Worm (Caenorhabditis elegans) whole organism, L4 larva: ENCODE data around the gene T10G3.8.
A peak's percentile ranks its signal among the peaks of the same experiment; 100 is the strongest.

Source experiments
- D1046.2 ChIP-seq: fragments of 200-800 bp; sonication (Bioruptor generic); IDR thresholded peaks from 2 replicates; pipeline ENCODE4 v1.3.6; 2022; ENCODE audit warnings: missing genetic modification characterization, missing compliant biosample characterization
- F10B5.3 ChIP-seq: sonication (generic microtip); optimal IDR thresholded peaks from 2 replicates; lab custom pipeline; 2016; ENCODE audit warnings: mild to moderate bottlenecking, missing genetic modification characterization, missing compliant biosample characterization
- F26F4.8 ChIP-seq: fragments of 200-800 bp; sonication (Bioruptor generic); conservative IDR thresholded peaks from 2 replicates; pipeline ENCODE4 v1.3.6; 2022; ENCODE audit warnings: missing genetic modification characterization, missing compliant biosample characterization
- T20F7.1 ChIP-seq: fragments of 200-800 bp; sonication (Bioruptor generic); optimal IDR thresholded peaks from 2 replicates; lab custom pipeline; 2018; ENCODE audit warnings: mild to moderate bottlenecking, missing genetic modification characterization, missing compliant biosample characterization
- Y105C5A.15 ChIP-seq: fragments of 200-800 bp; sonication (Bioruptor generic); IDR thresholded peaks from 2 replicates; pipeline ENCODE4 v1.3.6; 2022; ENCODE audit warnings: missing genetic modification characterization, missing compliant biosample characterization
- aha-1 ChIP-seq: fragments of 150-350 bp; peaks from one replicate; lab custom pipeline; 2014; ENCODE audit warnings: missing biosample characterization, missing genetic modification characterization
- ama-1 ChIP-seq: fragments of 150-350 bp; optimal IDR thresholded peaks from 2 replicates; lab custom pipeline; 2014; ENCODE audit warnings: inconsistent platforms, mixed read lengths
- ceh-28 ChIP-seq: fragments of 150-350 bp; optimal IDR thresholded peaks from 2 replicates; lab custom pipeline; 2014; ENCODE audit warnings: missing biosample characterization, missing genetic modification reagents, missing genetic modification characterization
- ces-1 ChIP-seq: fragments of 150-350 bp; sonication (generic microtip); optimal IDR thresholded peaks from 4 replicates; lab custom pipeline; 2014; ENCODE audit warnings: missing biosample characterization, missing genetic modification reagents, missing genetic modification characterization
- cey-2 ChIP-seq: sonication (generic microtip); optimal IDR thresholded peaks from 3 replicates; lab custom pipeline; 2017; ENCODE audit warnings: missing genetic modification characterization, mild to moderate bottlenecking, missing compliant biosample characterization, antibody characterized with exemption, borderline replicate concordance; ENCODE audit not compliant: insufficient read depth
- daf-16 ChIP-seq, 3 experiments: sonication (generic microtip); optimal IDR thresholded peaks; 2 replicates each; lab custom pipeline; 2016 to 2017; ENCODE audit warnings: missing genetic modification characterization in 3 of 3, missing genetic modification reagents in 3 of 3, mild to moderate bottlenecking in 2 of 3, missing compliant biosample characterization in 2 of 3, missing biosample characterization in 1 of 3, moderate library complexity in 1 of 3
- daf-19 ChIP-seq: fragments of 200-800 bp; sonication (Bioruptor generic); conservative IDR thresholded peaks from 2 replicates; pipeline ENCODE4 v1.3.6; 2022; ENCODE audit warnings: missing genetic modification characterization, missing compliant biosample characterization
- daf-8 ChIP-seq: fragments of 200-800 bp; sonication (Bioruptor generic); IDR thresholded peaks from 2 replicates; pipeline ENCODE4 v1.3.6; 2022; ENCODE audit warnings: missing genetic modification characterization, missing compliant biosample characterization
- dmd-8 ChIP-seq: fragments of 200-800 bp; sonication (Bioruptor generic); IDR thresholded peaks from 2 replicates; pipeline ENCODE4 v1.3.6; 2022; ENCODE audit warnings: missing genetic modification characterization, missing compliant biosample characterization
- dpl-1 ChIP-seq: fragments of 150-350 bp; optimal IDR thresholded peaks from 2 replicates; lab custom pipeline; 2014; ENCODE audit warnings: missing biosample characterization, missing genetic modification reagents, missing genetic modification characterization
- duxl-1 ChIP-seq: sonication (generic microtip); optimal IDR thresholded peaks from 2 replicates; lab custom pipeline; 2016; ENCODE audit warnings: mild to moderate bottlenecking, missing genetic modification characterization, moderate library complexity, missing compliant biosample characterization; ENCODE audit not compliant: poor library complexity
- hlh-11 ChIP-seq: fragments of 200-800 bp; sonication (Bioruptor generic); optimal IDR thresholded peaks from 2 replicates; lab custom pipeline; 2018; ENCODE audit warnings: mild to moderate bottlenecking, missing genetic modification characterization, missing compliant biosample characterization
- lin-13 ChIP-seq: fragments of 150-350 bp; optimal IDR thresholded peaks from 2 replicates; lab custom pipeline; 2014; ENCODE audit warnings: missing biosample characterization, missing genetic modification reagents, missing genetic modification characterization
- lin-38 ChIP-seq: fragments of 200-800 bp; sonication (Bioruptor generic); IDR thresholded peaks from 2 replicates; pipeline ENCODE4 v1.3.6; 2022; ENCODE audit warnings: missing genetic modification reagents, missing genetic modification characterization, missing compliant biosample characterization
- lir-3 ChIP-seq: sonication (generic microtip); optimal IDR thresholded peaks from 2 replicates; lab custom pipeline; 2016; ENCODE audit warnings: mild to moderate bottlenecking, missing genetic modification characterization, missing compliant biosample characterization
- mdl-1 ChIP-seq, 2 experiments: fragments of 150-350 bp in 1 of 2; sonication (generic microtip) in 1 of 2; optimal IDR thresholded peaks; 2 replicates each; lab custom pipeline; 2014 to 2017; ENCODE audit warnings: missing biosample characterization in 2 of 2, missing genetic modification characterization in 2 of 2
- mdt-29 ChIP-seq: fragments of 200-800 bp; sonication (Bioruptor generic); IDR thresholded peaks from 2 replicates; pipeline ENCODE4 v1.3.6; 2022; ENCODE audit warnings: missing genetic modification reagents, missing genetic modification characterization, missing compliant biosample characterization
- mxl-3 ChIP-seq: fragments of 200-800 bp; sonication (Bioruptor generic); optimal IDR thresholded peaks from 2 replicates; lab custom pipeline; 2018; ENCODE audit warnings: mild to moderate bottlenecking, missing genetic modification characterization, missing compliant biosample characterization
- nhr-25 ChIP-seq: sonication (generic microtip); optimal IDR thresholded peaks from 2 replicates; lab custom pipeline; 2017; ENCODE audit warnings: missing genetic modification characterization, mild to moderate bottlenecking, missing compliant biosample characterization, antibody characterized with exemption, moderate library complexity, borderline replicate concordance; ENCODE audit not compliant: insufficient read depth
- nhr-42 ChIP-seq: fragments of 200-800 bp; sonication (Bioruptor generic); IDR thresholded peaks from 2 replicates; pipeline ENCODE4 v1.3.6; 2022; ENCODE audit warnings: missing genetic modification characterization, missing compliant biosample characterization
- nhr-77 ChIP-seq: fragments of 150-350 bp; optimal IDR thresholded peaks from 2 replicates; lab custom pipeline; 2014; ENCODE audit warnings: missing biosample characterization, missing genetic modification characterization
- pha-4 ChIP-seq, 2 experiments: fragments of 150-350 bp in 1 of 2; fragments of 200-800 bp in 1 of 2; sonication (Bioruptor generic) in 1 of 2; IDR thresholded peaks in 1 of 2; optimal IDR thresholded peaks in 1 of 2; 2 replicates each; pipeline versions ENCODE4 v1.3.6 to Lab custom; 2014 to 2022; ENCODE audit warnings: missing genetic modification characterization in 2 of 2, missing genetic modification reagents in 2 of 2, missing biosample characterization in 1 of 2, missing compliant biosample characterization in 1 of 2
- saeg-2 ChIP-seq: fragments of 200-800 bp; sonication (Bioruptor generic); IDR thresholded peaks from 2 replicates; pipeline ENCODE4 v1.3.6; 2022; ENCODE audit warnings: missing genetic modification reagents, missing genetic modification characterization, missing compliant biosample characterization
- skn-1 ChIP-seq: fragments of 150-350 bp; optimal IDR thresholded peaks from 2 replicates; lab custom pipeline; 2014; ENCODE audit warnings: missing biosample characterization, missing genetic modification characterization
- spr-1 ChIP-seq: sonication (generic microtip); optimal IDR thresholded peaks from 2 replicates; lab custom pipeline; 2016; ENCODE audit warnings: mild to moderate bottlenecking, missing genetic modification characterization, missing compliant biosample characterization
- tra-1 ChIP-seq: fragments of 200-800 bp; sonication (Bioruptor generic); IDR thresholded peaks from 2 replicates; pipeline ENCODE4 v1.3.6; 2022; ENCODE audit warnings: missing genetic modification reagents, missing genetic modification characterization, missing compliant biosample characterization
- unc-62 ChIP-seq, 3 experiments: fragments of 150-350 bp in 1 of 3; sonication (generic microtip); optimal IDR thresholded peaks in 2 of 3; peaks in 1 of 3; 1 replicate in 1 of 3; 2 replicates in 2 of 3; lab custom pipeline; 2014 to 2017; ENCODE audit warnings: missing biosample characterization in 3 of 3, missing genetic modification characterization in 3 of 3, missing genetic modification reagents in 3 of 3, missing genotype in 1 of 3
- vab-7 ChIP-seq: fragments of 200-800 bp; sonication (Bioruptor generic); IDR thresholded peaks from 2 replicates; pipeline ENCODE4 v1.3.6; 2022; ENCODE audit warnings: missing genetic modification reagents, missing genetic modification characterization, missing compliant biosample characterization
- zag-1 ChIP-seq: fragments of 150-350 bp; optimal IDR thresholded peaks from 2 replicates; lab custom pipeline; 2014; ENCODE audit warnings: missing biosample characterization, missing genetic modification characterization
- zfp-3 ChIP-seq: fragments of 200-800 bp; sonication (Bioruptor generic); conservative IDR thresholded peaks from 2 replicates; pipeline ENCODE4 v1.3.6; 2022; ENCODE audit warnings: missing genetic modification reagents, missing genetic modification characterization, missing compliant biosample characterization
- zip-2 ChIP-seq: fragments of 150-350 bp; optimal IDR thresholded peaks from 2 replicates; lab custom pipeline; 2014; ENCODE audit warnings: missing biosample characterization, missing genetic modification characterization

T10G3.8 gene

DNA sequence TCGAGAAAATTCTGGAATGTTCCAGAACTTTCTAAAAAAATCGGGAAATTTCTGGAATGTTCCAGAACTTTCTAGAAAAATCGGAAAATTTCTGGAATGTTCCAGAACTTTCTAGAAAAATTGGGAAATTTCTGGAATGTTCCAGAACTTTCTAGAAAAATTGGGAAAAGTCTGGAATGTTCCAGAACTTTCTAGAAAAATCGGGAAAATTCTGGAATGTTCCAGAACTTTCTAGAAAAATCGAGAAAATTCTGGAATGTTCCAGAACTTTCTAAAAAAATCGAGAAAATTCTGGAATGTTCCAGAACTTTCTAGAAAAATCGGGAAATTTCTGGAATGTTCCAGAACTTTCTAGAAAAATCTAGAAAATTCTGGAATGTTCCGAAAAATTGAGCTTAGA is 36.0 kb downstream of the T10G3.8 start:
- TF ChIP-seq lin-38 (GFP tag; lab: Robert Waterston, UW): peak; percentile 34; the same call in 1 of the 2 replicates

DNA sequence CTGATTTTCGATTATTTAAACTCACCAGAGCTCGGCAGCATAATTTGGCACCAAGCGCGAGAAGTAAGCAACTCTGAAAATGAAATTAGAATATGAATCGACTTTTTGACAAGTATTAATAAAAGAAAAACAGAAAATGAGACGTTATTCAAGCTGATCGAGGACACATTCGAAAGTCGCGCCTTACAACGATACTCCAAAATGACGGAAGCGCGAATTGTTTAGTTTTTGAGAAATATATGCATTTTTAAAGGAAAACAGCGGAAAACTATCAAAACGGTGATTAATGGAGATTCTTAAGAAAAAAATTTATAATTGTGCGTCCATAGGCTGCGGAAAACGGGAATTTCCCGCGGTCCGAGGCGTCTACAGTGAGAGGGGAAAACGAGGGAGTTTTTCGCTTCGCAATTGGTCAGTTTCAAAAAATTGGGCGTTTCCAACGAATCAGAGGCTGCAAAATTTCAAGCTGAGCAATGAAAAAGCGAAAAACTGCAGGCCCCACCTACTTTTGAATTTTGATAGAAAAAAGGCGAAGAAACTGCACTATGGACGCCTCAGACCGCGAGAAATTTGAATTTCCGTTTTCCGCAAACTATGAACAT is 38.7 kb downstream of the T10G3.8 start, which contains the start of gene mes-4:
Gene mes-4, minus strand, starts transcription at position 73 of the 602 bp plus-strand sequence.
- TF ChIP-seq T20F7.1 (peak; percentile 87), dpl-1 (peak; percentile 53), mxl-3 (GFP tag; lab: Kevin White, UChicago) (no peak), F26F4.8 (GFP tag; lab: Robert Waterston, UW) (no peak), unc-62 (GFP tag; optimal IDR thresholded peaks at IDR 0.05 in 1 of 2; lab: Kevin White, UChicago) (peak in 1 of 2 experiments; percentile 78), unc-62 (tag; optimal IDR thresholded peaks at IDR 0.05; lab: Kevin White, UChicago) (no peak), saeg-2 (GFP tag; lab: Robert Waterston, UW) (no peak)

DNA sequence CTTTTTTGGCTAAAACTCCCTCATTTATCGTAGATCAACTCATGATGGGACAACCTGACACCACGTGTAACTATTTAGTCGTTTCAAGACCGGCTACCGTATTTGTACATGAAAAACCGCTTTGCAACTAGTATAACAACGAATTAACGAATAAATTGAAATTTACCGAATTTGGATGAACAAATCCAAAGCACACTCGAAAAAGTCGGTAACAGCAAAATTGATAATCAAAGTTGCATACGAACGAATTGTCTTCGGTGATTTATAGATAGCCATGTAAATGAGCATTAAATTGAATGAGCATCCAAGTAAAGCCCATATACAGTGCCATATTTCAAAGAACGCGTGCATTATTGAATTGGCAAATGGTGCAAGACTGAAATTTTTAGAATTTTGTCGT is 43.9 kb downstream of the T10G3.8 start, which contains the start of gene srd-17:
Gene srd-17, minus strand, starts transcription at position 351 of the 400 bp plus-strand sequence.
- TF ChIP-seq aha-1 (tag; lab: Kevin White, UChicago) (peak; percentile 97), F10B5.3 (no peak), daf-8 (GFP tag; lab: Robert Waterston, UW) (no peak), zfp-3 (GFP tag; lab: Robert Waterston, UW) (no peak), cey-2 (tag; lab: Kevin White, UChicago) (no peak), ces-1 (GFP tag; lab: Kevin White, UChicago) (no peak)

DNA sequence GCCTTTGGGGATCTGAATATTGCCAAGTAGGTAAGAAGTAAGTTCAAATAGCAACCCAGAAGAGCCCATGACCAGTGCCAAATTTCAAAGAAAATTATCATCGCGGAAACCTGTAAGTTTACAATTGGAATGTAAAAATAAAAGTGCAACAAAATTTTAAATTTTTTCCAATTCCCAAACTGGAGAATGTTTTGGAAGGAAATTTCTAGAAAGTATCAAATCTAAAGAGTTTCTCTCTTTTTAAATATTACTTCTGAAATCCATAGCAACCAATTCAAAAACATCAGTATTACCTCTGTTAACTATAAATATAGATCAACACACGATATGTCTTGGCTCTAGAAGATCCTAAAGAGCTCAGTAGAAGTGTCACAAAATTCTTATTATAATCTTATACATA is 47.6 kb downstream of the T10G3.8 start, which contains the start of gene srd-19:
Gene srd-19, minus strand, starts transcription at position 101 of the 400 bp plus-strand sequence.
- TF ChIP-seq daf-19 (GFP tag; lab: Robert Waterston, UW): no peak

DNA sequence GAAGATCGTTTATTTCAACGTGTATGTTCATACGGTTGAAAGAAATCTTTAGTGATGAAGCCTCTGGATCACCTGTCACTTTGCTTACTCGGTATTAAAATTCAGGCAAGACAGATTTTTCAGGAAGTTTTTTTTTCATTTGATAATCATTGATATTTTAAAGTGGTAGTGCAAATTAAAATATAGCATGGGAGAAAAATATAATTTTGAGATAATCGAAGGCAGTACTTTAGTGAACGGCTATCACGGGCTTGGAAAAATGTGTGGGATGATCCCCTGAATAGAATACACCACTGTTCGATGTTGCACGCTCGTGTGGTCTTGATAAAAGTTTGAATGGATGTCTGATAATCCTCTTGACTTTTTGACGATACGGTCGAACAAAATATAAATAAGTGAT is 48.9 kb downstream of the T10G3.8 start:
- TF ChIP-seq mdl-1 (tag; optimal IDR thresholded peaks at IDR 0.05; lab: Kevin White, UChicago): no peak
- TF ChIP-seq mdt-29: no peak
- TF ChIP-seq spr-1 (tag; lab: Kevin White, UChicago): no peak
- TF ChIP-seq unc-62 (GFP tag; optimal IDR thresholded peaks at IDR 0.05 in 1 of 2; lab: Kevin White, UChicago): peak in 1 of 2 experiments; percentile 96
- TF ChIP-seq unc-62 (tag; optimal IDR thresholded peaks at IDR 0.05; lab: Kevin White, UChicago): no peak

DNA sequence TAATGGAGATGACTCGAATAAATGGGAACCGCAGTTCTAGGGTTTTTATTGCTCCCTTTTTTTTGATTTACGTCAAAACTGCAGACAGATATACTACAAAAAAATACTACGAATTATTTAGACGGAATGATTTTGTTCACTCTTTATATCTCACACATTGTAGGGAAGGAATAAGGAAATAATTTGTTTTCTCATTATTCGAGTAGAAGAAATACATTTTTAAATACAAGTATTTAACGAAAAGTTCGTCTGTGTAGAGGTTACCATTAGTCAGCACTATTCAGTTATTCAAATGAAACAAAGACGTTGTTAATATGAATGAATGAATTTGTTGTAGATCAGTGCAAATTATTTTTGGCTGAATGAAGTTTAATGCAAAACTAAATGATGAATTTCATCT is 49.5 kb downstream of the T10G3.8 start, which contains the start of gene srd-18:
Gene srd-18, minus strand, starts transcription at position 101 of the 400 bp plus-strand sequence.
- no peak for TF ChIP-seq D1046.2 (GFP tag; lab: Robert Waterston, UW)
- TF ChIP-seq lin-13 (GFP tag; lab: Kevin White, UChicago): no peak
- no peak for TF ChIP-seq T20F7.1
- no peak for TF ChIP-seq tra-1
- no peak for TF ChIP-seq daf-16 (GFP tag; optimal IDR thresholded peaks at IDR 0.05; lab: Kevin White, UChicago)
- no peak for TF ChIP-seq daf-16 (tag; optimal IDR thresholded peaks at IDR 0.05; lab: Kevin White, UChicago)

DNA sequence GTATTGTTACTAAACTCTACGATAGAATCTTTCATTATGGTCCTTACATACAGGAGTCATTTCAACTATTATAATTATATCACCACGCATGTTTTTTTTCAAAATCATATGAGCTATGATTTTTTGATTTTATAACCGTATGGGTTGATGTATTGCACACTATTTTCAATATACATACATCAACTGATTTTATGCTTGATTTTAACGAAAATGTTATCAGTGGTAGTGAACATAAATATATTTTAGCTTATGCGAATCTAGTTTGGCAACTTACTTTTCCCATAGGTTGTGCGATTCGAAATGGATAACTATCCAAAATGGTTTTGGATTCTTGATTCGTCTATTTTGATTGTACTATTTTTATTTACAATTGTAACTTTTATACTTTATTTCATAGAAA is 52.6 kb downstream of the T10G3.8 start, which contains the start of gene srv-10:
Gene srv-10, plus strand, starts transcription at position 301 of the 400 bp plus-strand sequence.
- TF ChIP-seq tra-1 (no peak), ama-1 (lab: Kevin White, UChicago) (no peak), daf-16 (GFP tag; optimal IDR thresholded peaks at IDR 0.05; lab: Kevin White, UChicago) (no peak), daf-16 (tag; optimal IDR thresholded peaks at IDR 0.05; lab: Kevin White, UChicago) (no peak), pha-4 (GFP tag; IDR thresholded peaks at IDR 0.05; lab: Robert Waterston, UW) (no peak), pha-4 (tag; optimal IDR thresholded peaks at IDR 0.05; lab: Kevin White, UChicago) (no peak), zag-1 (no peak), ceh-28 (no peak), hlh-11 (tag; lab: Kevin White, UChicago) (no peak), nhr-77 (no peak), nhr-42 (GFP tag; lab: Robert Waterston, UW) (no peak), vab-7 (no peak), skn-1 (tag; lab: Kevin White, UChicago) (no peak), lir-3 (tag; lab: Kevin White, UChicago) (no peak), zip-2 (no peak), duxl-1 (tag; lab: Kevin White, UChicago) (no peak), Y105C5A.15 (GFP tag; lab: Robert Waterston, UW) (no peak), dmd-8 (no peak), unc-62 (GFP tag; optimal IDR thresholded peaks at IDR 0.05 in 1 of 2; lab: Kevin White, UChicago) (no peak), unc-62 (tag; optimal IDR thresholded peaks at IDR 0.05; lab: Kevin White, UChicago) (no peak), nhr-25 (tag; lab: Kevin White, UChicago) (no peak)
